Worm (Caenorhabditis elegans) whole organism, young adult: Measurements from ENCODE around the gene serp-1.2.

Experiments used
- B0035.1 ChIP-seq: sonication (generic microtip); optimal IDR thresholded peaks from 2 replicates; lab custom pipeline; 2016; ENCODE audit warnings: missing genetic modification characterization, mild to moderate bottlenecking, missing compliant biosample characterization, missing genotype, missing genetic modification reagents
- B0336.3 ChIP-seq: fragments of 200-800 bp; sonication (Bioruptor generic); IDR thresholded peaks from 2 replicates; pipeline ENCODE4 v1.3.6; 2022; ENCODE audit warnings: missing genetic modification characterization, missing compliant biosample characterization
- F22D6.2 ChIP-seq: sonication (generic microtip); optimal IDR thresholded peaks from 2 replicates; lab custom pipeline; 2016; ENCODE audit warnings: mild to moderate bottlenecking, missing genetic modification characterization, missing compliant biosample characterization
- F23B12.7 ChIP-seq: sonication (generic microtip); optimal IDR thresholded peaks from 2 replicates; lab custom pipeline; 2017; ENCODE audit warnings: missing genetic modification characterization, mild to moderate bottlenecking, missing compliant biosample characterization, antibody characterized with exemption, moderate library complexity; ENCODE audit not compliant: insufficient read depth
- F37B4.10 ChIP-seq: fragments of 200-800 bp; sonication (Bioruptor generic); IDR thresholded peaks from 2 replicates; pipeline ENCODE4 v1.3.6; 2022; ENCODE audit warnings: missing genetic modification characterization, missing compliant biosample characterization
- F39B2.1 ChIP-seq: fragments of 200-800 bp; sonication (Bioruptor generic); IDR thresholded peaks from 2 replicates; pipeline ENCODE4 v1.3.6; 2022; ENCODE audit warnings: missing genetic modification reagents, missing genetic modification characterization, missing compliant biosample characterization
- F49E8.2 ChIP-seq: sonication (generic microtip); optimal IDR thresholded peaks from 3 replicates; lab custom pipeline; 2017; ENCODE audit warnings: missing genetic modification characterization, mild to moderate bottlenecking, missing compliant biosample characterization, antibody characterized with exemption, moderate library complexity; ENCODE audit not compliant: insufficient read depth
- F52B5.7 ChIP-seq: sonication (generic microtip); optimal IDR thresholded peaks from 2 replicates; lab custom pipeline; 2016; ENCODE audit warnings: mild to moderate bottlenecking, missing genetic modification characterization, missing compliant biosample characterization
- F55B11.4 ChIP-seq: sonication (generic microtip); optimal IDR thresholded peaks from 2 replicates; lab custom pipeline; 2016; ENCODE audit warnings: missing compliant biosample characterization, missing genetic modification characterization, borderline replicate concordance; ENCODE audit not compliant: insufficient read depth
- K12H6.12 ChIP-seq: fragments of 200-800 bp; sonication (Bioruptor generic); optimal IDR thresholded peaks from 2 replicates; lab custom pipeline; 2018; ENCODE audit warnings: mild to moderate bottlenecking, missing genetic modification characterization, missing compliant biosample characterization
- ZK185.1 ChIP-seq: sonication (generic microtip); optimal IDR thresholded peaks from 2 replicates; lab custom pipeline; 2016; ENCODE audit warnings: mild to moderate bottlenecking, missing genetic modification characterization, missing compliant biosample characterization; ENCODE audit not compliant: poor library complexity, severe bottlenecking
- ama-1 ChIP-seq, 3 experiments: fragments of 150-350 bp in 1 of 3; sonication (generic microtip) in 2 of 3; optimal IDR thresholded peaks; 2 replicates each; lab custom pipeline; 2014 to 2018; ENCODE audit warnings: missing biosample characterization in 2 of 3, missing genetic modification characterization in 2 of 3, missing genetic modification reagents in 2 of 3
- aptf-2 ChIP-seq: fragments of 200-800 bp; sonication (Bioruptor generic); conservative IDR thresholded peaks from 2 replicates; pipeline ENCODE4 v1.3.6; 2022; ENCODE audit warnings: missing genetic modification reagents, missing genetic modification characterization, missing compliant biosample characterization
- aptf-3 ChIP-seq: fragments of 200-800 bp; sonication (Bioruptor generic); IDR thresholded peaks from 2 replicates; pipeline ENCODE4 v1.3.6; 2022; ENCODE audit warnings: missing genetic modification characterization, missing compliant biosample characterization
- attf-3 ChIP-seq: fragments of 200-800 bp; sonication (Bioruptor generic); conservative IDR thresholded peaks from 2 replicates; pipeline ENCODE4 v1.3.6; 2022; ENCODE audit warnings: missing genetic modification reagents, missing genetic modification characterization, missing compliant biosample characterization
- attf-6 ChIP-seq: fragments of 200-800 bp; sonication (Bioruptor generic); IDR thresholded peaks from 2 replicates; pipeline ENCODE4 v1.3.6; 2022; ENCODE audit warnings: missing genetic modification reagents, missing genetic modification characterization, missing compliant biosample characterization
- cebp-1 ChIP-seq, 2 experiments: fragments of 200-800 bp in 1 of 2; sonication (Bioruptor generic) in 1 of 2; sonication (generic microtip) in 1 of 2; IDR thresholded peaks in 1 of 2; optimal IDR thresholded peaks in 1 of 2; 2 replicates each; pipeline versions ENCODE4 v1.3.6 to Lab custom; 2017 to 2022; ENCODE audit warnings: missing compliant biosample characterization in 2 of 2, missing genetic modification characterization in 2 of 2, mild to moderate bottlenecking in 1 of 2, missing genetic modification reagents in 1 of 2, moderate library complexity in 1 of 2
- fkh-3 ChIP-seq: sonication (generic microtip); optimal IDR thresholded peaks from 2 replicates; lab custom pipeline; 2016; ENCODE audit warnings: mild to moderate bottlenecking, missing genetic modification characterization, missing compliant biosample characterization
- gei-17 ChIP-seq: fragments of 200-800 bp; sonication (Bioruptor generic); optimal IDR thresholded peaks from 2 replicates; lab custom pipeline; 2018; ENCODE audit warnings: mild to moderate bottlenecking, missing genetic modification characterization, missing compliant biosample characterization
- hlh-12 ChIP-seq: sonication (generic microtip); optimal IDR thresholded peaks from 2 replicates; lab custom pipeline; 2016; ENCODE audit warnings: missing genetic modification characterization, missing compliant biosample characterization
- hmg-1.2 ChIP-seq: fragments of 200-800 bp; sonication (Bioruptor generic); IDR thresholded peaks from 2 replicates; pipeline ENCODE4 v1.3.6; 2022; ENCODE audit warnings: missing genetic modification reagents, missing genetic modification characterization, missing compliant biosample characterization
- lag-1 ChIP-seq: fragments of 200-800 bp; sonication (Bioruptor generic); IDR thresholded peaks from 2 replicates; pipeline ENCODE4 v1.3.6; 2022; ENCODE audit warnings: missing genetic modification reagents, missing genetic modification characterization, missing compliant biosample characterization
- let-526 ChIP-seq: fragments of 200-800 bp; sonication (Bioruptor generic); IDR thresholded peaks from 2 replicates; pipeline ENCODE4 v1.3.6; 2022; ENCODE audit warnings: missing genetic modification reagents, missing genetic modification characterization, missing compliant biosample characterization
- lsl-1 ChIP-seq: fragments of 200-800 bp; sonication (Bioruptor generic); optimal IDR thresholded peaks from 2 replicates; lab custom pipeline; 2018; ENCODE audit warnings: mild to moderate bottlenecking, missing genetic modification characterization, moderate library complexity, missing compliant biosample characterization
- madf-3 ChIP-seq: fragments of 200-800 bp; sonication (Bioruptor generic); IDR thresholded peaks from 2 replicates; pipeline ENCODE4 v1.3.6; 2022; ENCODE audit warnings: missing genetic modification reagents, missing genetic modification characterization, missing compliant biosample characterization
- madf-6 ChIP-seq: fragments of 200-800 bp; sonication (Bioruptor generic); IDR thresholded peaks from 2 replicates; pipeline ENCODE4 v1.3.6; 2022; ENCODE audit warnings: missing genetic modification reagents, missing genetic modification characterization, missing compliant biosample characterization
- madf-8 ChIP-seq: fragments of 200-800 bp; sonication (Bioruptor generic); conservative IDR thresholded peaks from 2 replicates; pipeline ENCODE4 v1.3.6; 2022; ENCODE audit warnings: missing genetic modification reagents, missing genetic modification characterization, missing compliant biosample characterization
- nhr-120 ChIP-seq: fragments of 200-800 bp; sonication (Bioruptor generic); IDR thresholded peaks from 2 replicates; pipeline ENCODE4 v1.3.6; 2022; ENCODE audit warnings: missing genetic modification characterization, missing compliant biosample characterization
- nhr-179 ChIP-seq: sonication (generic microtip); optimal IDR thresholded peaks from 2 replicates; lab custom pipeline; 2016; ENCODE audit warnings: mild to moderate bottlenecking, missing genetic modification characterization, missing compliant biosample characterization
- nhr-27 ChIP-seq: fragments of 200-800 bp; sonication (Bioruptor generic); optimal IDR thresholded peaks from 2 replicates; lab custom pipeline; 2018; ENCODE audit warnings: mild to moderate bottlenecking, missing genetic modification characterization, moderate library complexity, missing compliant biosample characterization
- nhr-80 ChIP-seq: sonication (generic microtip); optimal IDR thresholded peaks from 2 replicates; lab custom pipeline; 2016; ENCODE audit warnings: missing genetic modification characterization, missing compliant biosample characterization
- nhr-90 ChIP-seq: sonication (generic microtip); optimal IDR thresholded peaks from 2 replicates; lab custom pipeline; 2016; ENCODE audit warnings: missing genotype, mild to moderate bottlenecking, missing genetic modification characterization, missing compliant biosample characterization
- pha-4 ChIP-seq: fragments of 150-350 bp; sonication (generic microtip); optimal IDR thresholded peaks from 2 replicates; lab custom pipeline; 2014; ENCODE audit warnings: missing biosample characterization, missing genetic modification reagents, missing genetic modification characterization
- snpc-3.4 ChIP-seq: sonication (generic microtip); optimal IDR thresholded peaks from 2 replicates; lab custom pipeline; 2017; ENCODE audit warnings: missing genetic modification characterization, mild to moderate bottlenecking, missing compliant biosample characterization, antibody characterized with exemption, moderate library complexity, missing genotype, missing genetic modification reagents
- somi-1 ChIP-seq: fragments of 200-800 bp; sonication (Bioruptor generic); optimal IDR thresholded peaks from 2 replicates; lab custom pipeline; 2018; ENCODE audit warnings: mild to moderate bottlenecking, missing genetic modification characterization, missing compliant biosample characterization
- ztf-26 ChIP-seq: sonication (generic microtip); optimal IDR thresholded peaks from 2 replicates; lab custom pipeline; 2017; ENCODE audit warnings: missing genetic modification characterization, missing compliant biosample characterization
- ztf-28 ChIP-seq: fragments of 200-800 bp; sonication (Bioruptor generic); IDR thresholded peaks from 2 replicates; pipeline ENCODE4 v1.3.6; 2022; ENCODE audit warnings: missing genetic modification reagents, missing genetic modification characterization, missing compliant biosample characterization
- ztf-6 ChIP-seq: fragments of 200-800 bp; sonication (Bioruptor generic); IDR thresholded peaks from 2 replicates; pipeline ENCODE4 v1.3.6; 2022; ENCODE audit warnings: missing genetic modification reagents, missing genetic modification characterization, missing compliant biosample characterization

serp-1.2 gene

DNA sequence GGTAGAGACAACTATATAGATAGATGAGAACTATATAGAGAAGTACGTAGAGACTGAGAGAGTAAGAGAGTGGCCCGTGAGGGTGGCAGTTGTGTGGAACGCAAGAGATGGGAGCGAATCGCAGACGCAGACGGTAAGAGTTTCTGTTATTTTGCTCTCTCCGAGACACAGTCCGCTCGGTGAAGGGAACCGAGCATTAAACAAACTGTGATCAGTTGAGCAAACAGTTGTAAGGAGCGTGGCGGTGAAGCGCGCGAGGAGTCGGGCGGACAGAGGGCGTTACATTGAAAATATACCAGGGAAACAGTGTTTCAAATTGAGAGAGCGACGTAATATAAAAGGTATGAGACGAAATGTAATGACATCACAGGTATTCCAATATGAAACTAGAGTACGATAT lies 4.0 kb downstream of the serp-1.2 start (continued):
- TF ChIP-seq madf-3 (GFP tag; lab: Robert Waterston, UW) (no peak), fkh-3 (tag; lab: Kevin White, UChicago) (no peak), K12H6.12 (tag; lab: Kevin White, UChicago) (no peak), F52B5.7 (no peak), nhr-179 (tag; lab: Kevin White, UChicago) (no peak), ztf-26 (tag; lab: Kevin White, UChicago) (no peak), ama-1 (optimal IDR thresholded peaks at IDR 0.05; lab: Kevin White, UChicago) (no peak), ama-1 (GFP tag; optimal IDR thresholded peaks at IDR 0.05; lab: Kevin White, UChicago) (no peak), let-526 (no peak), F49E8.2 (tag; lab: Kevin White, UChicago) (no peak), lag-1 (no peak), aptf-2 (no peak), F22D6.2 (tag; lab: Kevin White, UChicago) (no peak), hmg-1.2 (GFP tag; lab: Robert Waterston, UW) (peak; percentile 63), snpc-3.4 (no peak), nhr-120 (GFP tag; lab: Robert Waterston, UW) (no peak), F37B4.10 (GFP tag; lab: Robert Waterston, UW) (0 out of 2 replicates have a peak, but pooled peaks have one; percentile 43), nhr-27 (no peak), pha-4 (no peak), ZK185.1 (tag; lab: Kevin White, UChicago) (no peak), gei-17 (GFP tag; lab: Kevin White, UChicago) (no peak), B0035.1 (no peak), somi-1 (GFP tag; lab: Kevin White, UChicago) (no peak), aptf-3 (GFP tag; lab: Robert Waterston, UW) (no peak), attf-6 (no peak), F23B12.7 (no peak), madf-6 (GFP tag; lab: Robert Waterston, UW) (no peak), madf-8 (GFP tag; lab: Robert Waterston, UW) (no peak), lsl-1 (GFP tag; lab: Kevin White, UChicago) (no peak), ztf-28 (GFP tag; lab: Robert Waterston, UW) (no peak), nhr-90 (tag; lab: Kevin White, UChicago) (peak; percentile 39), cebp-1 (GFP tag; IDR thresholded peaks at IDR 0.05; lab: Robert Waterston, UW) (no peak), cebp-1 (tag; optimal IDR thresholded peaks at IDR 0.05; lab: Kevin White, UChicago) (peak; percentile 61), attf-3 (GFP tag; lab: Robert Waterston, UW) (no peak), F39B2.1 (GFP tag; lab: Robert Waterston, UW) (no peak), B0336.3 (GFP tag; lab: Robert Waterston, UW) (peak; percentile 66)

DNA sequence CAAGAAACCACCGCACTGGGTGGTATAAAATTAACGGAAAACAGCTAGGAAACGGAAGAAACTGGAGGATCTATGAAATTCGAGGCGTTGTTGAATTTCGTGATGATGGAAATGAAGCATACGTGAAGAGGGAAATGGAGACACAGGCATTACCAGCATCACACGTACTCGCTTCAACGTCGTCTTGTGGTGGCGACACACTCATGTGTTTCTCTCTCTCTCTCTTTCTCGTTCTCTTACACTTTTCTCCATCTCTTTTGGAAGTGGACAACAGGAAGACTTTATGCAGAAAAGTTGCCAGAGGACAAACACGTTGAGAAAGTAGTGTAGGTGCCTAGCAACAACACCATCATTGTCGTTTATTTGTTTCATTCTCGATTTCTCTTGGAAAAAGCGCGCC lies 7.0 kb downstream of the serp-1.2 start:
- TF ChIP-seq hlh-12 (tag; lab: Kevin White, UChicago), result no peak
- peak; percentile 6 for TF ChIP-seq nhr-80 (tag; lab: Kevin White, UChicago)
- peak; percentile 17; the same call in 1 of the 2 replicates for TF ChIP-seq hmg-1.2 (GFP tag; lab: Robert Waterston, UW)
- no peak for TF ChIP-seq cebp-1 (GFP tag; IDR thresholded peaks at IDR 0.05; lab: Robert Waterston, UW)
- peak; percentile 27 for TF ChIP-seq cebp-1 (tag; optimal IDR thresholded peaks at IDR 0.05; lab: Kevin White, UChicago)

DNA sequence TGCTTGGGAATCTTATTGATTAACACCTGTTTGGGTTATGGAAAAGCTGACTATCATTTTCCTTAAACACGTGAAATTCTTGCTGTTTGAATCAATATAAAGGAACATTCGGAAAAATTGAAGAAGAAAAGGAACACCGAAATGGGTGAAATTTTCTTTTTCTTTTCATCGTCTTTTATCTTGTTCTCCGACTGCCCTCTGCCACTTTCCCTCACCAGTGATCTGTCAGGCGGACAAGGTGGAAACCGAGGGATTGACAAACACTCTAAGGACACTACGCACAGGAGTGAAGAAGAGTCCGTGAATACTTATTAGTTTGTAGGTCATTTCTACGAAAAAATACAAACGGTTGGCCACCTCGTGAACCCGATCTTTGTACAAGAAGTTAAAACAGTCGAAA lies 7.8 kb downstream of the serp-1.2 start:
- TF ChIP-seq attf-3 (GFP tag; lab: Robert Waterston, UW) (0 out of 2 replicates have a peak, but pooled peaks have one; percentile 34), ztf-6 (GFP tag; lab: Robert Waterston, UW) (no peak), F55B11.4 (tag; lab: Kevin White, UChicago) (no peak)
